Fruit fly (Drosophila melanogaster) whole organism, larva: ENCODE data around the gene Fie.

Experiments used
- noc ChIP-seq: fragments of 200-800 bp; sonication (Bioruptor generic); optimal IDR thresholded peaks from 3 replicates; lab custom pipeline; 2019; ENCODE audit warnings: missing biosample characterization, mild to moderate bottlenecking, missing genetic modification characterization, moderate library complexity

Fie gene

dm6 chr3L:3865290-3865891, 27.0 kb upstream of the Fie start:
- no peak for TF ChIP-seq noc (tag; lab: Kevin White, UChicago)

- TF ChIP-seq noc (tag; lab: Kevin White, UChicago), result no peak
These were observed 25.9 kb upstream of the Fie start for dm6 chr3L:3866429-3866828.

- no peak for TF ChIP-seq noc (tag; lab: Kevin White, UChicago)
These were observed 24.4 kb upstream of the Fie start for dm6 chr3L:3868014-3868413.

- no peak for TF ChIP-seq noc (tag; lab: Kevin White, UChicago)
These were observed 21.1 kb upstream of the Fie start for dm6 chr3L:3871284-3871683.

- TF ChIP-seq noc (tag; lab: Kevin White, UChicago), result no peak
These were observed 19.3 kb upstream of the Fie start for dm6 chr3L:3873094-3873493.

DNA sequence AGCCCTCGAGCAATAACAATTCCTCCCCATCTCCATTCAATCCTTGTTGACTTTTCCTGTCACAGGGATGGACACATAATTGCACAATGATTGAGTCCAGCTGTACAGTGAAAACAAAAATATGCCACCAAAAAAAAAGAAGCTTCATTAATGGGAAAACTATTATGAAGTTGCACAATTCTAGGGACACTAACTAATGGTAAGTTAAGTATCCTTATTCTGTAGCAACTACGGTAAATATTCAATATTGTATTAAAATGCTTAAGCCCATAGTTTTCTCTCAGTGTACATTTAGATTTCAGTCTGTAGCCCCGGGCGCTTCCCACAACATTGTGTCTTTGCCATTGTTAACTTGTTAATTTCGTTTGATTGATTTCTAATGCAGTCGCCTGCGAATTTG, 17.4 kb upstream of the Fie start:
- TF ChIP-seq noc (tag; lab: Kevin White, UChicago), result no peak

DNA sequence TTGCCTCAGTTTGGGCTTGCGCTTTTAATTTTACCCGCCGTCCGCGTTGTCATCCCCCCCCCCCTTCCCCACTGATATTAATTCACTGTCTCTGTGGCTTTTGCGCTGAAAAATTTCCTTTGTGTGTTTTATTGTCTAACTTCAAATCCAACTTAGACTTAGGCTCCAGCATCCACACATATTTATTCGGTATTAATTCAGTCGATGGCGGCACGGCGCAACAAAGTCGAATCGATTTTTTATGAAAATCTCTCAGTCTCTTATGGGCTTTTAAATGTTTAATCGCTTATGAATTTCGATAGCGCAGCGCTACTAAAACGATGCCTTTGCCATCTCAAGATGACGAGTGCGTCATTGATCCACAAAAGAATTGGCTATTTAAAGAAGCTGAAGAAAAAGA, 16.4 kb upstream of the Fie start:
- TF ChIP-seq noc (tag; lab: Kevin White, UChicago), result peak; percentile 10

- TF ChIP-seq noc (tag; lab: Kevin White, UChicago), result no peak
These were observed 15.5 kb upstream of the Fie start for dm6 chr3L:3876861-3877260.

dm6 chr3L:3878734-3879310, 13.6 kb upstream of the Fie start:
- no peak for TF ChIP-seq noc (tag; lab: Kevin White, UChicago)

DNA sequence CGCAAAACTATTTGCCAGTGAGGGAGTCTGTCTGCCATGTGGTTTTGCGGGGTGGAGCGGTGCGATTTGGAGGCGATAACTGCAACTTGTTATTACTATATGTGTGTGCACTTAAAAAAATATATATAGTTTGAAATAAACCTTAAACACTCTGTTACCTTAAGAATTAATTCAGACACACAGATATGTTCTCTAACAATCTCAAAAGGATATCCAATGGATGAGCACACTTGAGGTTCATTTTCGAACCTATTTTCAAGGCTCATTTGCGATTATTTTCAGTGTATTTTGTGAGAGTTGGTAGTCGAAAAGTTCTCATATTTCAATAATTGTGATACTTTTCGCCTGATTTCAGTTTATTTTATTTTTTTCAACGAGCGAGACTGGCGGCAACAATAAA, 10.3 kb upstream of the Fie start:
- no peak for TF ChIP-seq noc (tag; lab: Kevin White, UChicago)

- TF ChIP-seq noc (tag; lab: Kevin White, UChicago), result no peak
These were observed 6.4 kb upstream of the Fie start for dm6 chr3L:3885933-3886332.

- TF ChIP-seq noc (tag; lab: Kevin White, UChicago), result no peak
These were observed 5.0 kb upstream of the Fie start for dm6 chr3L:3887392-3887791.

- no peak for TF ChIP-seq noc (tag; lab: Kevin White, UChicago)
These were observed 1.5 kb upstream of the Fie start for dm6 chr3L:3890860-3891259.

DNA sequence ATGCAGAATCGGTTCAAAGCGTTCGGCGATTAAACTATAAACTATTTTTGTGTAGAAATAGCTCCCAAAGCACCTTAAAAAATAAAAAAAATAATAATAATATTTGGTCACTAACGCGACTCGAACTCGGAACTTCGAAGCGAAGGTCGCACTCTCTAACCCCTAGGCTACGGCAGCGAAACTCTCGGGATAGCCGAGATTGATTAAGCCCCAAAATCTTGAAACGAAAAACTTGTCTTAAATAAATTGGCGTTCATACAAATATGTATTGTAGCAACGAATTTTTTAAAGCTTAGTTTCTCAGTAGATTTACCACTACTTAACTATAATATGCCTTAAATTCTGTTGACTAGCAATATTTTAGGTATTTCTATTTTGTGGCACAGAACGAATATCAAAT, 2.0 kb downstream of the Fie start:
- no peak for TF ChIP-seq noc (tag; lab: Kevin White, UChicago)

dm6 chr3L:3896553-3897034, 4.2 kb downstream of the Fie start, which contains the start of the genes Gr63a and Lamtor4:
Gene Gr63a (minus strand): TSS chr3L:3896603.
Gene Lamtor4 (plus strand): TSS chr3L:3896900.
- TF ChIP-seq noc (tag; lab: Kevin White, UChicago), result no peak

DNA sequence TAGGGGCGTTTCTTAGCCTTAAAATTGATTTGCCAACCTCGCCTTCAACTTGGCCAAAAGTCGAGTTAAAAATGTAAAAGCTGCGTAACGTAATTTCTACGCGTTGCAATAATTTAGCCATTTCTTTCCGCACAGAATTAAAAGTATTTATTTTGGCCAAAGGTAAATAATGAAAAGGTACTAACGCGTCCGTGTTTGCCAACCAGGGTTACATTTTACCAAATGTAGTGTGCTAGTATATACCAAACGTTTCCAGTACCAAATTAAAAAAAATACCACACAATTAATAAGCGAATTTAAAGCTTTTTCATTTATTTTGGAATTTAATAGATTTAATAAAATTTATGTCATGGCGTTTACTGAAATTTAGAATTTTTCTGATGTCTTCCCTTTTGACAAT, 6.6 kb downstream of the Fie start, which contains the start of gene Ccz1:
Gene Ccz1 (minus strand): TSS at position 179 of the 400 bp plus-strand sequence.
- no peak for TF ChIP-seq noc (tag; lab: Kevin White, UChicago)

DNA sequence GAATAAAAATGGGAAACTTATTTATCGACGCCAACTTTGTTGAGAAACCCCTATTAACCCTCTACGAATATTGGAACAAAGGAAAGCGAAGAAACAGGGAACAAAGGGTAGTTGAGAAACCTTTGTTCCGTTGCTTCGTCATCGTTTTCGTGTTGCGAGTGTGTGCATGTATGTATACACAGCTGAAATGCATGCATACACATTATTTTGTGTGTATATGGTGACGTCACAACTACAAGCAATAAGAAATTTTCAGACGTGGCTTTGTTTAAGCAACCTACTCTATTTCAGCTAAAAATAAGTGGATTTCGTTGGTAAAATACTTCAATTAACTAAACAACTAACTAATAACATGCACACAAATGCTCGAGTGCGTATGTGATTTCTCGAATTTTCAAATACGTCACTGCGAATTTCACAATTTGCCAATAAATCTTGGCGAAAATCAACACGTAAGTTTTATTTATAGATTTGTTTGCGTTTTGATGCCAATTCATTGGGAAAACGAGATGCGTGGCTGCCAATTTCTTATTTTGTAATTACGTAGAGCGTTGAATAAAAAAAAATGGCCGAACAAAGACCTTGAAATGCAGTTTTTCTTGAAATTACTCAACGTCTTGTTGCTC, 9.6 kb downstream of the Fie start:
- TF ChIP-seq noc (tag; lab: Kevin White, UChicago), result no peak
